Fruit fly (Drosophila melanogaster) whole organism, pupa: Measurements from ENCODE around the gene Crk.

Experiments
- CG10348 ChIP-seq: fragments of 200-800 bp; sonication (Bioruptor generic); IDR thresholded peaks from 2 replicates; pipeline ENCODE4 v1.3.6; 2022; ENCODE audit warnings: missing biosample characterization, missing genetic modification characterization
- CG12605 ChIP-seq: fragments of 200-800 bp; sonication (Bioruptor generic); IDR thresholded peaks from 2 replicates; pipeline ENCODE4 v1.3.6; 2022; ENCODE audit warnings: missing biosample characterization, missing genetic modification characterization
- CG13204 ChIP-seq: fragments of 200-800 bp; sonication (Bioruptor generic); optimal IDR thresholded peaks from 2 replicates; lab custom pipeline; 2018; ENCODE audit warnings: missing biosample characterization, mild to moderate bottlenecking, missing genetic modification characterization, moderate library complexity
- CG14655 ChIP-seq: fragments of 200-800 bp; sonication (Bioruptor generic); optimal IDR thresholded peaks from 3 replicates; lab custom pipeline; 2017; ENCODE audit warnings: mild to moderate bottlenecking, missing biosample characterization, missing genetic modification reagents, missing genetic modification characterization
- CG15710 ChIP-seq: fragments of 200-800 bp; sonication (Bioruptor generic); optimal IDR thresholded peaks from 2 replicates; lab custom pipeline; 2018; ENCODE audit warnings: missing biosample characterization, mild to moderate bottlenecking, missing genetic modification characterization, moderate library complexity
- CG17806 ChIP-seq: fragments of 200-800 bp; sonication (Bioruptor generic); optimal IDR thresholded peaks from 2 replicates; lab custom pipeline; 2018; ENCODE audit warnings: missing biosample characterization, mild to moderate bottlenecking, missing genetic modification characterization, moderate library complexity
- CG32121 ChIP-seq: fragments of 200-800 bp; sonication (Bioruptor generic); IDR thresholded peaks from 2 replicates; pipeline ENCODE4 v1.3.6; 2022; ENCODE audit warnings: missing biosample characterization, missing genetic modification characterization
- CG34367 ChIP-seq: fragments of 200-800 bp; sonication (Bioruptor generic); optimal IDR thresholded peaks from 2 replicates; lab custom pipeline; 2018; ENCODE audit warnings: missing biosample characterization, mild to moderate bottlenecking, missing genetic modification characterization
- CG4496 ChIP-seq: fragments of 200-800 bp; sonication (Bioruptor generic); IDR thresholded peaks from 3 replicates; pipeline ENCODE4 v1.3.6; 2022; ENCODE audit warnings: missing biosample characterization, missing genetic modification characterization
- CG8159 ChIP-seq: fragments of 200-800 bp; sonication (Bioruptor generic); optimal IDR thresholded peaks from 3 replicates; lab custom pipeline; 2018; ENCODE audit warnings: missing biosample characterization, mild to moderate bottlenecking, missing genetic modification characterization, moderate library complexity
- CG8301 ChIP-seq: fragments of 200-800 bp; sonication (Bioruptor generic); optimal IDR thresholded peaks from 2 replicates; lab custom pipeline; 2018; ENCODE audit warnings: missing biosample characterization, mild to moderate bottlenecking, missing genetic modification characterization
- CG9948 ChIP-seq: fragments of 200-800 bp; sonication (Bioruptor generic); optimal IDR thresholded peaks from 2 replicates; lab custom pipeline; 2018; ENCODE audit warnings: missing biosample characterization, mild to moderate bottlenecking, missing genetic modification characterization, moderate library complexity
- D1 ChIP-seq: fragments of 200-800 bp; sonication (Bioruptor generic); optimal IDR thresholded peaks from 2 replicates; lab custom pipeline; 2018; ENCODE audit warnings: missing biosample characterization, mild to moderate bottlenecking, missing genetic modification characterization, moderate library complexity
- EcR ChIP-seq: fragments of 200-800 bp; sonication (Bioruptor generic); optimal IDR thresholded peaks from 3 replicates; lab custom pipeline; 2019; ENCODE audit warnings: missing biosample characterization, missing genetic modification characterization, mild to moderate bottlenecking, moderate library complexity, missing genetic modification reagents
- Ets98B ChIP-seq: fragments of 200-800 bp; sonication (Bioruptor generic); IDR thresholded peaks from 2 replicates; pipeline ENCODE4 v1.3.6; 2022; ENCODE audit warnings: missing biosample characterization, missing genetic modification characterization
- Pif1A ChIP-seq: fragments of 200-800 bp; sonication (Bioruptor generic); optimal IDR thresholded peaks from 3 replicates; lab custom pipeline; 2016; ENCODE audit warnings: missing biosample characterization, missing genetic modification characterization
- Pif1B ChIP-seq: fragments of 200-800 bp; sonication (Bioruptor generic); optimal IDR thresholded peaks from 3 replicates; lab custom pipeline; 2016; ENCODE audit warnings: missing biosample characterization, missing genetic modification characterization
- Snoo ChIP-seq: fragments of 200-800 bp; sonication (Bioruptor generic); optimal IDR thresholded peaks from 3 replicates; lab custom pipeline; 2017; ENCODE audit warnings: missing biosample characterization, mild to moderate bottlenecking, missing genetic modification characterization, inconsistent platforms
- gl ChIP-seq: fragments of 200-800 bp; sonication (Bioruptor generic); optimal IDR thresholded peaks from 2 replicates; lab custom pipeline; 2018; ENCODE audit warnings: missing biosample characterization, mild to moderate bottlenecking, missing genetic modification characterization
- rn ChIP-seq: fragments of 200-800 bp; sonication (Bioruptor generic); IDR thresholded peaks from 2 replicates; pipeline ENCODE4 v1.3.6; 2022; ENCODE audit warnings: missing biosample characterization, missing genetic modification characterization

The Crk gene

dm6 chr4:210011-210649 lies at the start of gene Crk:
Crk (plus strand) TSS chr4:210224.
- TF ChIP-seq CG10348 (GFP tag; lab: Robert Waterston, UW) (no peak), CG4496 (GFP tag; lab: Robert Waterston, UW) (no peak)

dm6 chr4:165159-165558 lies 44.9 kb upstream of the Crk start:
- TF ChIP-seq CG8159 (tag; lab: Kevin White, UChicago) (no peak), CG32121 (GFP tag; lab: Robert Waterston, UW) (no peak), rn (no peak), Pif1B (GFP tag; lab: Kevin White, UChicago) (no peak), Snoo (tag; lab: Kevin White, UChicago) (no peak), CG12605 (GFP tag; lab: Robert Waterston, UW) (no peak), CG8301 (tag; lab: Kevin White, UChicago) (no peak), CG15710 (tag; lab: Kevin White, UChicago) (no peak), Pif1A (no peak)

- TF ChIP-seq EcR, result no peak
- TF ChIP-seq rn, result no peak
- no peak for TF ChIP-seq CG4496 (GFP tag; lab: Robert Waterston, UW)
- TF ChIP-seq Pif1A, result no peak
- no peak for TF ChIP-seq CG13204 (GFP tag; lab: Kevin White, UChicago)
- TF ChIP-seq CG9948 (tag; lab: Kevin White, UChicago), result no peak
- no peak for TF ChIP-seq CG14655 (GFP tag; lab: Kevin White, UChicago)
- TF ChIP-seq Snoo (tag; lab: Kevin White, UChicago), result no peak
- TF ChIP-seq Pif1B (GFP tag; lab: Kevin White, UChicago), result no peak
- no peak for TF ChIP-seq D1
- no peak for TF ChIP-seq CG10348 (GFP tag; lab: Robert Waterston, UW)
- no peak for TF ChIP-seq CG32121 (GFP tag; lab: Robert Waterston, UW)
- no peak for TF ChIP-seq CG12605 (GFP tag; lab: Robert Waterston, UW)
- TF ChIP-seq CG8159 (tag; lab: Kevin White, UChicago), result no peak
- no peak for TF ChIP-seq CG34367
- no peak for TF ChIP-seq CG15710 (tag; lab: Kevin White, UChicago)
- TF ChIP-seq, all 21 proteins: peak for 0
These were observed 42.5 kb upstream of the Crk start for dm6 chr4:167515-167914.

- no peak for TF ChIP-seq CG12605 (GFP tag; lab: Robert Waterston, UW)
These were observed 35.5 kb upstream of the Crk start for dm6 chr4:174526-174925.

- TF ChIP-seq CG4496 (GFP tag; lab: Robert Waterston, UW), result no peak
- no peak for TF ChIP-seq CG12605 (GFP tag; lab: Robert Waterston, UW)
- TF ChIP-seq Snoo (tag; lab: Kevin White, UChicago), result no peak
- TF ChIP-seq CG17806 (tag; lab: Kevin White, UChicago), result no peak
- no peak for TF ChIP-seq CG14655 (GFP tag; lab: Kevin White, UChicago)
- peak; percentile 15 for TF ChIP-seq D1
These were observed 34.8 kb upstream of the Crk start, which contains the start of gene CG33978 for dm6 chr4:175245-175644. CG33978 (minus strand) TSS chr4:175639.

- TF ChIP-seq CG10348 (GFP tag; lab: Robert Waterston, UW) (no peak), CG15710 (tag; lab: Kevin White, UChicago) (peak; percentile 27), Snoo (tag; lab: Kevin White, UChicago) (peak; percentile 37), CG13204 (GFP tag; lab: Kevin White, UChicago) (no peak), D1 (peak; percentile 37)
- TF ChIP-seq, all 21 proteins: peak for 3
These were observed 30.7 kb upstream of the Crk start, which contains the start of gene Arl4 for dm6 chr4:179062-179919. Arl4 (minus strand) TSS chr4:179389.

- TF ChIP-seq Snoo (tag; lab: Kevin White, UChicago) (no peak), gl (tag; lab: Kevin White, UChicago) (no peak), Pif1B (GFP tag; lab: Kevin White, UChicago) (no peak), Ets98B (GFP tag; lab: Robert Waterston, UW) (no peak), CG9948 (tag; lab: Kevin White, UChicago) (no peak), CG34367 (no peak), CG12605 (GFP tag; lab: Robert Waterston, UW) (no peak), rn (no peak), CG10348 (GFP tag; lab: Robert Waterston, UW) (no peak), Pif1A (no peak), D1 (no peak), CG8301 (tag; lab: Kevin White, UChicago) (no peak), CG8159 (tag; lab: Kevin White, UChicago) (no peak), CG17806 (tag; lab: Kevin White, UChicago) (no peak), EcR (no peak), CG32121 (GFP tag; lab: Robert Waterston, UW) (no peak)
These were observed 30.1 kb upstream of the Crk start for dm6 chr4:179920-180261.
